Fruit fly (Drosophila melanogaster): ENCODE data around the gene CG10195.

DNA sequence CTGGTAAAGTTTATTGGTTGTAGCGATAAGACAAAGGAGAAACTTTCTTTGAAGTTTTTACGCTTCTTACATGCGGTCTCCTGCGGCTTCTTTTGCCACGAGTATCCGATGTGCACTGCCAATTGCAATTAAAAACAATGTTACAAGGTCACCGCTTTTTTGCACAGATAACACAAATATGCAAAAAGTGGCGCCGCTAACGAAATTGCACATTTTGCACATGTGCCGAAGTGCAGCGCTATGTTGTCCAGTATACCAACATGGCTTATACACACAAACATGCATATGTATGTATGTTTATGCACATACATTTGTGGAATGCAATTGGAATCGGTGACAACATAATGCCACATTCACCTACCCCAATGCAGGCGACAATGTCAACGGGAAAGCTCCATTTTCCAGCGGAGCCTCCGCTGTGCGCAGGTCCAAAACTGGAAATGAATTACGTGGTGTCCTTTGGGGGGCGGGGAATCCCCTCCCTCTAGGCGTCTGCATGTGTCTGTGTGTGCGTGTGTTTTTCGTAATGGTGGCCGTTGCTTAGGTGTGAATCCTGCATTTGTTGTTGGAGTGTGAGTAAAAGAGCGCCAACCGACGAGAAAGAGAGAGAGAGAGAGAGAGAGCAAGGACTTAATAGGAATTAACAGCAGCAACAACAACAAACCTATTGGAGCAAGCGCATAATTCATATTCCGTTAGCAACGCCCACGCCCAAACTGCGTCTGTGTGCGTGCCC lies 5.1 kb downstream of the CG10195 start:
- TF ChIP-seq CTCF (optimal IDR thresholded peaks at IDR 0.05) (no peak), CG8478 (optimal IDR thresholded peaks at IDR 0.05) (no peak)

All from S2 (cell line).